Fruit fly (Drosophila melanogaster): ENCODE measurements around the gene dac.

DNA sequence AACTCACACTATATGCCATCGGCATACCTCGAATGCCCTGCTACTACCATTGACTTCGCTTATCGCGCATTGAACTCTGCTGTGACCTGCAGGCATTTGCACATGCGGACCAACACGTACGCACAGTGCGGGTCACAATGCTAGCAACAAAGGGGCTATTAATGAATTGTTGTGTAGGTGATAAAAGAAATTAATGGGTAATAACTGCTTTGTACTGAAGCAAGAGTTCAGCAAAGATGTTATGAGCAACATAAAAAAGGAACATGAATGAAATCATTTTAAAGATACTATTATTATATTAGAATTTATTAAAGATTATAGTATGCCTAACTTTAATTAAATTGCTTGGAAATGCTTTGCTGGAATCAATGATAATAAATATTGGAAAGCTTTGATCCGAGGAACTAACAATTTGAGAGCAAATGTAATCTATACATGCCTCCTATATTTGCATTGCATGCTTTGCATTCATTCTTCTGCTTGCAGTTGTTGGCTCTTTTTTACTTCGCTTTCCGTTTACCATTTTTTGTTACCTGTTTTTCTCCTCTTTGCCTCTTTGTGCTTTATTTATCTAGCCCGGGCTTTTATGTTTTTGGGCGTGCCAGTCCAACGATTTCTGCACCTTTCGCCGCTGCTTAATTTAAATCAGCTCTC lies 17.2 kb upstream of the dac start:
- TF ChIP-seq psq (optimal IDR thresholded peaks at IDR 0.05) (no peak), insv (optimal IDR thresholded peaks at IDR 0.05) (no peak), ttk (optimal IDR thresholded peaks at IDR 0.05) (no peak), h (optimal IDR thresholded peaks at IDR 0.05) (no peak)

All from Kc167 (cell line).